Worm (Caenorhabditis elegans): ENCODE measurements around the gene C34F11.8.
A peak's percentile ranks its signal among the peaks of the same experiment; 100 is the strongest.

DNA sequence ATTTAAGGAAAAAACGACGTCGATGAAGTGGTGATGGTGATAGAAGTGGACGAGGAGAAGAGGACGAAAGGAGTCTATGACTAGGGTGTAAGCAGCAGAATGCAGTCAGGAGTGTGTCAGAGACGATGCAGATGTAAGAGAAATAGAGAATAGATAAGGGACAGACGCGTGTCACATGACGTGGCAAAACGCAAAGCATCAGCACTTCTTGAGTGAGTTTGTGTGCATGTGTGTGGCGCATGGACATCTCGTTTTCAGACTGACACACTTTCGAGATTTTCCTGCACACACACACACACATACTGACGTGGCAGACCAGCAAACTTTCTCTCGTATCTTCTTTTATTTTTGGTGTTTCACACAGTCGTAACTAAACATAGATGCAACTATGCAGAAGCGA is 28.3 kb downstream of the C34F11.8 start:
- TF ChIP-seq fos-1 (tag; optimal IDR thresholded peaks at IDR 0.05) (no peak), ceh-28 (tag; optimal IDR thresholded peaks at IDR 0.05) (no peak), madf-5 (GFP tag; IDR thresholded peaks at IDR 0.05) (no peak), lin-15B (tag; optimal IDR thresholded peaks at IDR 0.05) (no peak), dpl-1 (GFP tag; optimal IDR thresholded peaks at IDR 0.05) (no peak), snpc-4 (tag; optimal IDR thresholded peaks at IDR 0.05) (no peak), dmd-8 (GFP tag; IDR thresholded peaks at IDR 0.05) (no peak), mxl-3 (GFP tag; optimal IDR thresholded peaks at IDR 0.05) (peak; percentile 94), lir-3 (tag; optimal IDR thresholded peaks at IDR 0.05) (no peak), aly-2 (tag; optimal IDR thresholded peaks at IDR 0.05) (no peak)
